Fruit fly (Drosophila melanogaster) whole organism, adult: Measurements from ENCODE around the gene Irp-1A.

Experiments used
- CG11617 ChIP-seq: fragments of 200-800 bp; sonication (Bioruptor generic); optimal IDR thresholded peaks from 2 replicates; lab custom pipeline; 2017; ENCODE audit warnings: mild to moderate bottlenecking, missing biosample characterization, missing genetic modification reagents, missing genetic modification characterization
- Clk ChIP-seq: fragments of 200-800 bp; sonication (Bioruptor generic); optimal IDR thresholded peaks from 2 replicates; lab custom pipeline; 2017; ENCODE audit warnings: missing biosample characterization, missing genetic modification characterization
- cic ChIP-seq: fragments of 200-800 bp; sonication (Bioruptor generic); optimal IDR thresholded peaks from 2 replicates; lab custom pipeline; 2017; ENCODE audit warnings: missing biosample characterization, mild to moderate bottlenecking, missing genetic modification characterization, moderate library complexity
- kay ChIP-seq: fragments of 200-800 bp; sonication (Bioruptor generic); peaks from one replicate; lab custom pipeline; 2016; ENCODE audit warnings: missing biosample characterization, missing genetic modification characterization, borderline replicate concordance
- toe ChIP-seq: fragments of 200-800 bp; sonication (Bioruptor generic); optimal IDR thresholded peaks from 2 replicates; lab custom pipeline; 2016; ENCODE audit warnings: missing biosample characterization, missing genetic modification characterization

- no peak for TF ChIP-seq kay (GFP tag; lab: Kevin White, UChicago)
- no peak for TF ChIP-seq CG11617 (GFP tag; lab: Kevin White, UChicago)
- no peak for TF ChIP-seq toe (GFP tag; lab: Kevin White, UChicago)
- no peak for TF ChIP-seq Clk
- no peak for TF ChIP-seq cic (GFP tag; lab: Kevin White, UChicago)
Observed at dm6 chr3R:22710662-22711061, 13.7 kb downstream of the Irp-1A start, which contains the start of gene CG4907.
